In the genomic region with DNA sequence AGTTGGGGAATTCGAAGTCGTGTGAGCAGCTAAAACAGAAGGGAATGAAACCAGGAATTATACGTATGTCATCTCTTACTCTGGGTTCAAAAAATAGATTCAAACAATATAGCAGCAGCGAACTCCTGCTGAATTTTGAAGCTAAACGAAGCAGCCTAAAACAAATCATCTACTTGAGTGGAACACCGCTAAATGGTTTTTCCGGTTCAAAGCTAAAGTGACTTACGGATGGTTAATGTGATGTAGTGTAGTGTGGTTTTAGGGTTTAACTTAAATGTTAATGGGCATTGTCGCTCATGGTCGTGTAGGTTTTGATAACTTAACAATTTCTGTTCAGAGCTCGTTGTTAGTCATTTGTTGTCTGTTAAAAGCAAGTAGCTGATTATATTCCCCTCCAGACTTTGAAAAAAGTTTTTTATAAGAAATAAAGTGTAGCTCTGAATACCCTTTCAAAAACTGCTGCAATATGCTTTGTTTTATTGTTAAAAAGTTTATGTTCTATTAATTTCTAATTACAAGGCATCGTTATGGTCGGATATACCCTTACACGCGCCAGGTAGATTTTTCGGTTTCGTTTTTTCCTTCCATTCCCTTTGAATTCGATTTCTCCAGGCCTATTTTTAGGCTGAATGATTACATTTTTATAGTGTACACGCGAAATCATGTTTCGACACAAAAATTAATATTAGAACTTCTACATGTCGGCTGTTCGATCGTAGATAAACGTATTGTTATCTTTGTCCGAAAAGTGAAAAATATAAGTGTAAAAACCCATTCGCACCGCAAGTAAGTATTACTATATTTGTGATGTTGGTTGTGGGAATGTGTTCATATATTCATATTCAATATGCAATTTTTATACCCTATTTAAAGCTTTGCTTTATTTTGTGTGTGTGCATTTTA, we compare ENCODE assay signal across 1 fruit fly cellular context.
TF ChIP-seq lines count a peak whose summit lies in the region.

No protein-coding gene starts in this region.

TF ChIP-seq in whole organism, embryonic, 481 proteins besides CTCF, POLR2A, EP300 and RAD21 (continued from another document and continues in another):
- TF ChIP-seq Ravus (GFP tag; IDR thresholded peaks at IDR 0.05; lab: Robert Waterston, UW): peak; percentile 69
- peak; percentile 66 for TF ChIP-seq corto (GFP tag; optimal IDR thresholded peaks at IDR 0.05; lab: Kevin White, UChicago)
- TF ChIP-seq H15 (GFP tag; IDR thresholded peaks at IDR 0.05; lab: Robert Waterston, UW): no peak
- no peak for TF ChIP-seq sc (optimal IDR thresholded peaks at IDR 0.05; lab: Kevin White, UChicago)
- TF ChIP-seq sc (GFP tag; optimal IDR thresholded peaks at IDR 0.05; lab: Kevin White, UChicago): peak; percentile 82
- peak; percentile 94 for TF ChIP-seq Ssrp (tag; optimal IDR thresholded peaks at IDR 0.05; lab: Kevin White, UChicago)
- TF ChIP-seq CG32772 (GFP tag; IDR thresholded peaks at IDR 0.05; lab: Robert Waterston, UW): no peak
- TF ChIP-seq prd (optimal IDR thresholded peaks at IDR 0.05; lab: Kevin White, UChicago): no peak
- TF ChIP-seq prd (GFP tag; IDR thresholded peaks at IDR 0.05; lab: Robert Waterston, UW): no peak; the same call in 2 of the 3 replicates
- TF ChIP-seq luna (GFP tag; optimal IDR thresholded peaks at IDR 0.05; lab: Kevin White, UChicago): peak; percentile 81
- no peak for TF ChIP-seq sens-2 (GFP tag; IDR thresholded peaks at IDR 0.05; lab: Robert Waterston, UW)
- TF ChIP-seq pum (GFP tag; optimal IDR thresholded peaks at IDR 0.05; lab: Kevin White, UChicago): peak; percentile 92
- TF ChIP-seq salm (tag; optimal IDR thresholded peaks at IDR 0.05; lab: Kevin White, UChicago): peak; percentile 82
- TF ChIP-seq sr (GFP tag; IDR thresholded peaks at IDR 0.05; lab: Robert Waterston, UW): no peak
- TF ChIP-seq HLH4C (GFP tag; IDR thresholded peaks at IDR 0.05; lab: Robert Waterston, UW; ENCODE audit: partially characterized antibody): no peak
- TF ChIP-seq CG15011 (GFP tag; optimal IDR thresholded peaks at IDR 0.05; lab: Kevin White, UChicago): peak; percentile 69
- peak; percentile 91 for TF ChIP-seq CG7839 (tag; optimal IDR thresholded peaks at IDR 0.05; lab: Kevin White, UChicago)
- TF ChIP-seq CG7372 (GFP tag; IDR thresholded peaks at IDR 0.05; lab: Robert Waterston, UW): peak; percentile 86
- TF ChIP-seq yki (optimal IDR thresholded peaks at IDR 0.05; lab: Kevin White, UChicago): no peak
- TF ChIP-seq CG3838 (GFP tag; optimal IDR thresholded peaks at IDR 0.05; lab: Kevin White, UChicago): peak; percentile 80
- peak; percentile 93 for TF ChIP-seq phol (tag; optimal IDR thresholded peaks at IDR 0.05; lab: Kevin White, UChicago)
- peak; percentile 88 for TF ChIP-seq cato (GFP tag; optimal IDR thresholded peaks at IDR 0.05; lab: Kevin White, UChicago; ENCODE audit: borderline replicate concordance)
- TF ChIP-seq CG17568 (GFP tag; optimal IDR thresholded peaks at IDR 0.05; lab: Kevin White, UChicago): peak; percentile 94
- peak; percentile 79 for TF ChIP-seq CG5180 (GFP tag; optimal IDR thresholded peaks at IDR 0.05; lab: Kevin White, UChicago)
- no peak for TF ChIP-seq YL-1 (GFP tag; optimal IDR thresholded peaks at IDR 0.05; lab: Kevin White, UChicago)
- peak; percentile 93 for TF ChIP-seq NC2β (GFP tag; optimal IDR thresholded peaks at IDR 0.05; lab: Kevin White, UChicago)
- TF ChIP-seq CG11695 (GFP tag; IDR thresholded peaks at IDR 0.05; lab: Robert Waterston, UW): peak; percentile 93
- no peak for TF ChIP-seq Neu2 (GFP tag; optimal IDR thresholded peaks at IDR 0.05; lab: Kevin White, UChicago; ENCODE audit: borderline replicate concordance)
- no peak for TF ChIP-seq Hey (tag; optimal IDR thresholded peaks at IDR 0.05; lab: Kevin White, UChicago)
- TF ChIP-seq chif (GFP tag; optimal IDR thresholded peaks at IDR 0.05; lab: Kevin White, UChicago): peak; percentile 94 to 96
- peak; percentile 42 for TF ChIP-seq CG3995 (GFP tag; optimal IDR thresholded peaks at IDR 0.05; lab: Kevin White, UChicago)
- TF ChIP-seq CG1024 (GFP tag; IDR thresholded peaks at IDR 0.05; lab: Robert Waterston, UW): peak; percentile 66; the same call in 1 of the 2 replicates
- TF ChIP-seq wek (GFP tag; optimal IDR thresholded peaks at IDR 0.05; lab: Kevin White, UChicago): peak; percentile 81
- TF ChIP-seq sob (GFP tag; IDR thresholded peaks at IDR 0.05; lab: Robert Waterston, UW): peak; percentile 93; the same call in 1 of the 2 replicates
- no peak for TF ChIP-seq cwo (GFP tag; optimal IDR thresholded peaks at IDR 0.05; lab: Kevin White, UChicago)
- TF ChIP-seq H2.0 (GFP tag; IDR thresholded peaks at IDR 0.05; lab: Robert Waterston, UW): no peak
- TF ChIP-seq CG12769 (tag; optimal IDR thresholded peaks at IDR 0.05; lab: Kevin White, UChicago): peak; percentile 86
- TF ChIP-seq Awh (GFP tag; IDR thresholded peaks at IDR 0.05; lab: Robert Waterston, UW): no peak
- no peak for TF ChIP-seq Hmr (GFP tag; optimal IDR thresholded peaks at IDR 0.05; lab: Kevin White, UChicago)
- TF ChIP-seq Vsx1 (GFP tag; optimal IDR thresholded peaks at IDR 0.05; lab: Kevin White, UChicago): peak; percentile 85
- TF ChIP-seq CG8359 (GFP tag; optimal IDR thresholded peaks at IDR 0.05; lab: Kevin White, UChicago; ENCODE audit: borderline replicate concordance): peak; percentile 73
- peak; percentile 95 for TF ChIP-seq CG8924 (tag; optimal IDR thresholded peaks at IDR 0.05; lab: Kevin White, UChicago)
- TF ChIP-seq CG11723 (GFP tag; optimal IDR thresholded peaks at IDR 0.05; lab: Kevin White, UChicago): peak; percentile 87
- peak; percentile 67 for TF ChIP-seq pfk (GFP tag; optimal IDR thresholded peaks at IDR 0.05; lab: Kevin White, UChicago)
- no peak; the same call in none of the 2 replicates for TF ChIP-seq peb (GFP tag; IDR thresholded peaks at IDR 0.05; lab: Robert Waterston, UW)
- TF ChIP-seq CG10654 (GFP tag; optimal IDR thresholded peaks at IDR 0.05; lab: Kevin White, UChicago): peak; percentile 89
- no peak for TF ChIP-seq ara (GFP tag; IDR thresholded peaks at IDR 0.05; lab: Robert Waterston, UW)
- TF ChIP-seq br (optimal IDR thresholded peaks at IDR 0.05; lab: Kevin White, UChicago): no peak
- TF ChIP-seq CG13287 (GFP tag; IDR thresholded peaks at IDR 0.05; lab: Robert Waterston, UW; ENCODE audit: partially characterized antibody): no peak; the same call in 1 of the 2 replicates
- TF ChIP-seq Adf1 (GFP tag; IDR thresholded peaks at IDR 0.05; lab: Robert Waterston, UW): peak; percentile 66; the same call in 1 of the 2 replicates
- peak; percentile 90 for TF ChIP-seq CG12744 (GFP tag; optimal IDR thresholded peaks at IDR 0.05; lab: Kevin White, UChicago)
- peak; percentile 71; the same call in 1 of the 2 replicates for TF ChIP-seq danr (GFP tag; IDR thresholded peaks at IDR 0.05; lab: Robert Waterston, UW)
- TF ChIP-seq Dp (GFP tag; optimal IDR thresholded peaks at IDR 0.05; lab: Kevin White, UChicago): peak; percentile 10
- TF ChIP-seq kah (GFP tag; optimal IDR thresholded peaks at IDR 0.05; lab: Kevin White, UChicago): peak; percentile 47
- peak; percentile 52 for TF ChIP-seq ac (GFP tag; optimal IDR thresholded peaks at IDR 0.05; lab: Kevin White, UChicago)
- peak; percentile 86 for TF ChIP-seq TFAM (GFP tag; optimal IDR thresholded peaks at IDR 0.05; lab: Kevin White, UChicago)
- TF ChIP-seq pnt (GFP tag; optimal IDR thresholded peaks at IDR 0.05; lab: Kevin White, UChicago): peak; percentile 94
- TF ChIP-seq crol (GFP tag; IDR thresholded peaks at IDR 0.05; lab: Robert Waterston, UW): no peak
- peak; percentile 95 for TF ChIP-seq CG8388 (GFP tag; optimal IDR thresholded peaks at IDR 0.05; lab: Kevin White, UChicago)
- no peak for TF ChIP-seq so (GFP tag; IDR thresholded peaks at IDR 0.05; lab: Robert Waterston, UW)
- TF ChIP-seq CG1832 (GFP tag; optimal IDR thresholded peaks at IDR 0.05; lab: Kevin White, UChicago): no peak
- no peak for TF ChIP-seq CG8281 (tag; optimal IDR thresholded peaks at IDR 0.05; lab: Kevin White, UChicago)
- peak; percentile 90 for TF ChIP-seq Side (GFP tag; optimal IDR thresholded peaks at IDR 0.05; lab: Kevin White, UChicago)
- peak; percentile 90 for TF ChIP-seq pho (GFP tag; optimal IDR thresholded peaks at IDR 0.05; lab: Kevin White, UChicago)
- TF ChIP-seq CG17385 (GFP tag; optimal IDR thresholded peaks at IDR 0.05; lab: Kevin White, UChicago): peak; percentile 86
- TF ChIP-seq CG13123 (GFP tag; optimal IDR thresholded peaks at IDR 0.05; lab: Kevin White, UChicago): peak; percentile 76
- TF ChIP-seq seq (GFP tag; IDR thresholded peaks at IDR 0.05; lab: Robert Waterston, UW): no peak
- no peak for TF ChIP-seq Hr39 (optimal IDR thresholded peaks at IDR 0.05; lab: Kevin White, UChicago)
- TF ChIP-seq CG2202 (tag; optimal IDR thresholded peaks at IDR 0.05; lab: Kevin White, UChicago): peak; percentile 87
- TF ChIP-seq trh (GFP tag; optimal IDR thresholded peaks at IDR 0.05; lab: Kevin White, UChicago): peak; percentile 85
- peak; percentile 80 for TF ChIP-seq HmgD (GFP tag; optimal IDR thresholded peaks at IDR 0.05; lab: Kevin White, UChicago)
- TF ChIP-seq CG12071 (GFP tag; optimal IDR thresholded peaks at IDR 0.05; lab: Kevin White, UChicago): no peak
- TF ChIP-seq HLH54F (GFP tag; optimal IDR thresholded peaks at IDR 0.05; lab: Kevin White, UChicago): peak; percentile 94
- peak; percentile 96 for TF ChIP-seq unpg (GFP tag; optimal IDR thresholded peaks at IDR 0.05; lab: Kevin White, UChicago)
- TF ChIP-seq CG18599 (GFP tag; optimal IDR thresholded peaks at IDR 0.05; lab: Kevin White, UChicago): no peak
- TF ChIP-seq rib (GFP tag; IDR thresholded peaks at IDR 0.05; lab: Robert Waterston, UW): peak; percentile 56
- TF ChIP-seq nom (GFP tag; optimal IDR thresholded peaks at IDR 0.05; lab: Kevin White, UChicago): peak; percentile 55
- no peak for TF ChIP-seq CG18619 (GFP tag; optimal IDR thresholded peaks at IDR 0.05; lab: Kevin White, UChicago)
- TF ChIP-seq Doc3 (GFP tag; IDR thresholded peaks at IDR 0.05; lab: Robert Waterston, UW; ENCODE audit: partially characterized antibody): no peak
- no peak for TF ChIP-seq CG15514 (GFP tag; optimal IDR thresholded peaks at IDR 0.05; lab: Kevin White, UChicago)
- TF ChIP-seq bowl (GFP tag; IDR thresholded peaks at IDR 0.05; lab: Robert Waterston, UW): peak; percentile 79; the same call in 1 of the 2 replicates
- TF ChIP-seq Sry-β (GFP tag; optimal IDR thresholded peaks at IDR 0.05; lab: Kevin White, UChicago): no peak
- TF ChIP-seq CG17802 (tag; optimal IDR thresholded peaks at IDR 0.05; lab: Kevin White, UChicago): peak; percentile 70
- TF ChIP-seq ken (GFP tag; IDR thresholded peaks at IDR 0.05; lab: Robert Waterston, UW): no peak; the same call in 2 of the 3 replicates
- TF ChIP-seq tap (tag; optimal IDR thresholded peaks at IDR 0.05; lab: Kevin White, UChicago): peak; percentile 89
- peak; percentile 93 for TF ChIP-seq Atf3 (GFP tag; optimal IDR thresholded peaks at IDR 0.05; lab: Kevin White, UChicago)
- no peak; the same call in 1 of the 2 replicates for TF ChIP-seq ranshi (GFP tag; IDR thresholded peaks at IDR 0.05; lab: Robert Waterston, UW)
- peak; percentile 93 for TF ChIP-seq CoRest (tag; optimal IDR thresholded peaks at IDR 0.05; lab: Kevin White, UChicago)
- TF ChIP-seq CG4730 (GFP tag; IDR thresholded peaks at IDR 0.05; lab: Robert Waterston, UW): no peak
- TF ChIP-seq CG17829 (tag; optimal IDR thresholded peaks at IDR 0.05; lab: Kevin White, UChicago): peak; percentile 97
- no peak for TF ChIP-seq mld (GFP tag; IDR thresholded peaks at IDR 0.05; lab: Robert Waterston, UW; ENCODE audit: partially characterized antibody)
- TF ChIP-seq gcm (GFP tag; optimal IDR thresholded peaks at IDR 0.05; lab: Kevin White, UChicago): peak; percentile 94
- peak; percentile 69; the same call in 2 of the 3 replicates for TF ChIP-seq C15 (GFP tag; IDR thresholded peaks at IDR 0.05; lab: Robert Waterston, UW)
- TF ChIP-seq Drgx (GFP tag; IDR thresholded peaks at IDR 0.05; lab: Robert Waterston, UW): no peak
- peak; percentile 90 for TF ChIP-seq trem (tag; optimal IDR thresholded peaks at IDR 0.05; lab: Kevin White, UChicago)
- TF ChIP-seq CG13894 (tag; optimal IDR thresholded peaks at IDR 0.05; lab: Kevin White, UChicago): no peak
- TF ChIP-seq CG32767 (GFP tag; IDR thresholded peaks at IDR 0.05; lab: Robert Waterston, UW): no peak; the same call in 1 of the 2 replicates
- TF ChIP-seq gt (GFP tag; IDR thresholded peaks at IDR 0.05; lab: Robert Waterston, UW): no peak
- peak; percentile 96; the same call in 1 of the 2 replicates for TF ChIP-seq stc (GFP tag; IDR thresholded peaks at IDR 0.05; lab: Robert Waterston, UW)
- peak; percentile 83 for TF ChIP-seq B-H2 (GFP tag; optimal IDR thresholded peaks at IDR 0.05; lab: Kevin White, UChicago)
- peak; percentile 85 for TF ChIP-seq Sox100B (GFP tag; optimal IDR thresholded peaks at IDR 0.05; lab: Kevin White, UChicago)
- peak; percentile 92 for TF ChIP-seq CG13424 (tag; optimal IDR thresholded peaks at IDR 0.05; lab: Kevin White, UChicago)
- no peak for TF ChIP-seq CG3847 (GFP tag; IDR thresholded peaks at IDR 0.05; lab: Robert Waterston, UW)
- no peak for TF ChIP-seq Oli (tag; optimal IDR thresholded peaks at IDR 0.05; lab: Kevin White, UChicago)
- TF ChIP-seq CG6791 (GFP tag; IDR thresholded peaks at IDR 0.05; lab: Robert Waterston, UW; ENCODE audit: partially characterized antibody): no peak
- peak; percentile 74 for TF ChIP-seq Lhr (GFP tag; optimal IDR thresholded peaks at IDR 0.05; lab: Kevin White, UChicago)
- TF ChIP-seq CG14965 (GFP tag; optimal IDR thresholded peaks at IDR 0.05; lab: Kevin White, UChicago; ENCODE audit: borderline replicate concordance): peak; percentile 61
- TF ChIP-seq slp2 (GFP tag; optimal IDR thresholded peaks at IDR 0.05; lab: Kevin White, UChicago): peak; percentile 88
- peak; percentile 95 for TF ChIP-seq az2 (GFP tag; optimal IDR thresholded peaks at IDR 0.05; lab: Kevin White, UChicago)
- TF ChIP-seq bbx (GFP tag; IDR thresholded peaks at IDR 0.05; lab: Robert Waterston, UW; ENCODE audit: partially characterized antibody): no peak; the same call in 1 of the 2 replicates
- peak; percentile 89 for TF ChIP-seq ewg (GFP tag; optimal IDR thresholded peaks at IDR 0.05; lab: Kevin White, UChicago)
- TF ChIP-seq CG8290 (GFP tag; optimal IDR thresholded peaks at IDR 0.05; lab: Kevin White, UChicago): peak; percentile 72
- peak; percentile 43 to 91 for TF ChIP-seq CG8290 (tag; optimal IDR thresholded peaks at IDR 0.05; lab: Kevin White, UChicago)
- peak; percentile 89 for TF ChIP-seq Max (GFP tag; optimal IDR thresholded peaks at IDR 0.05; lab: Kevin White, UChicago)
- TF ChIP-seq lola (GFP tag; optimal IDR thresholded peaks at IDR 0.05; lab: Kevin White, UChicago): peak in 1 of 3 experiments; percentile 93
- peak; percentile 66 for TF ChIP-seq sqz (GFP tag; optimal IDR thresholded peaks at IDR 0.05; lab: Kevin White, UChicago)
- TF ChIP-seq fd102C (GFP tag; optimal IDR thresholded peaks at IDR 0.05; lab: Kevin White, UChicago): peak; percentile 61
- peak; percentile 94 for TF ChIP-seq CG2199 (GFP tag; IDR thresholded peaks at IDR 0.05; lab: Robert Waterston, UW)
- peak; percentile 82 for TF ChIP-seq jing (GFP tag; optimal IDR thresholded peaks at IDR 0.05; lab: Kevin White, UChicago)
